Worm (Caenorhabditis elegans): ENCODE results near the gene mgrn-1.

mgrn-1 gene

DNA sequence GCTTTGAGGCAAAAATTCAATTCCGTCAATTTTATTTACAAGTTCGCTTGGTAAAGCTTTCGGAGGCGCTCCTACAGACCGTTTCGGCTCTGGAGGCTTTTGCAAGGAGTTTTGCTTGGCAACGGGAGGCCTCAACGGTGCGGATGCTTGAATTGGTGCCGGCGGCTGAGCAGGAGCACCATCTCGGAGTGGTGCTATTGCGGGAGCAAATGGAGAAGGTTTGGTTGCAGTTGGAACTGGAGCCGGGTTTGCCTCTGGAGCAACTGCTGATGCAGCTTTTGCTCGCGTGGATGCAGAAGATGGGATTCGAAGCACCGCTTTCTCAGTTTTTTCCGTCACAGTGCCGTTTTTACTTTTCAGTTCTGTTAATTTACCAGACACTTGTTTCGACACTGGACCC, 21.5 kb downstream of the mgrn-1 start:
- peak; percentile 69 for TF ChIP-seq zfh-2 (GFP tag; conservative IDR thresholded peaks at IDR 0.05)
- TF ChIP-seq nhr-27 (tag; optimal IDR thresholded peaks at IDR 0.05), result peak; percentile 16
- no peak for TF ChIP-seq Y79H2A.3 (GFP tag; conservative IDR thresholded peaks at IDR 0.05)
- peak; percentile 47; the same call in 1 of the 2 replicates for TF ChIP-seq egrh-3 (GFP tag; IDR thresholded peaks at IDR 0.05)

ce11 chrX:14287888-14288287, 23.6 kb downstream of the mgrn-1 start:
- TF ChIP-seq C17E4.6 (GFP tag; IDR thresholded peaks at IDR 0.05) (no peak), ztf-26 (tag; optimal IDR thresholded peaks at IDR 0.05) (no peak), nhr-179 (tag; optimal IDR thresholded peaks at IDR 0.05) (no peak), fkh-3 (tag; optimal IDR thresholded peaks at IDR 0.05) (no peak), F49E8.2 (tag; optimal IDR thresholded peaks at IDR 0.05; ENCODE audit: insufficient read depth) (no peak), akir-1 (GFP tag; optimal IDR thresholded peaks at IDR 0.05) (no peak), hmg-1.2 (GFP tag; IDR thresholded peaks at IDR 0.05) (no peak), rcor-1 (GFP tag; IDR thresholded peaks at IDR 0.05) (no peak), sdz-38 (tag; optimal IDR thresholded peaks at IDR 0.05) (no peak), ztf-6 (GFP tag; IDR thresholded peaks at IDR 0.05) (no peak), ceh-100 (GFP tag; IDR thresholded peaks at IDR 0.05) (no peak)

DNA sequence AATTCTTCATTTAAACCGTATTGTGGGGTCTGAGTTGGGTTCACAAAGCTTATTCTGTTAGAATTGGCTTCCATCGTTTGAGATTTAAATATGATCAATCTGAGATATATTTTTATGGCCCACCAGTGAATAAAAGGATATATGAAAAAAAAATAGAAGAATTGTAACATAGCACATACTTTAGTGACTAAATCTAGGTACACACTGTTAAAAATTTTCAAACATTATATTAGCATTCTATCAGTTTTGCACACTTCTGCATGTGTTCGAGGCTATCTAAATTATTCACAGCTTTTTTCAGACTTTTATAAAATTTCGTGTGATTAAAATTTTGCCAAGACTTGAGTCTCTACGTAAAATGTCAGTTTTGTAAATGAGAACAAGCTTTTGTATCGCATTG, 30.0 kb downstream of the mgrn-1 start, which contains the start of gene E02H4.2:
Gene E02H4.2, minus strand, starts transcription at position 101 of the 400 bp plus-strand sequence.
- no peak for TF ChIP-seq madf-3 (GFP tag; IDR thresholded peaks at IDR 0.05)
- no peak for TF ChIP-seq F37B4.10 (GFP tag; IDR thresholded peaks at IDR 0.05)
- TF ChIP-seq ceh-100 (GFP tag; IDR thresholded peaks at IDR 0.05), result no peak
- no peak for TF ChIP-seq madf-6 (GFP tag; IDR thresholded peaks at IDR 0.05)
- no peak for TF ChIP-seq T07F8.4 (tag; optimal IDR thresholded peaks at IDR 0.05)
- no peak for TF ChIP-seq lsl-1 (GFP tag; optimal IDR thresholded peaks at IDR 0.05)
- TF ChIP-seq ama-1 (optimal IDR thresholded peaks at IDR 0.05), result no peak
- TF ChIP-seq ama-1 (GFP tag; optimal IDR thresholded peaks at IDR 0.05), result no peak
- TF ChIP-seq F22D6.2 (tag; optimal IDR thresholded peaks at IDR 0.05), result no peak
- TF ChIP-seq ccch-3 (GFP tag; optimal IDR thresholded peaks at IDR 0.05), result no peak
- no peak for TF ChIP-seq nfya-1 (tag; optimal IDR thresholded peaks at IDR 0.05; ENCODE audit: borderline replicate concordance, insufficient read depth)
- no peak for TF ChIP-seq ceh-40 (GFP tag; IDR thresholded peaks at IDR 0.05)
- TF ChIP-seq mes-4 (tag; optimal IDR thresholded peaks at IDR 0.05), result no peak
- TF ChIP-seq snpc-4 (GFP tag; optimal IDR thresholded peaks at IDR 0.05), result no peak
- TF ChIP-seq snpc-4 (tag; optimal IDR thresholded peaks at IDR 0.05), result no peak
- TF ChIP-seq nfya-2 (GFP tag; IDR thresholded peaks at IDR 0.05), result no peak
- TF ChIP-seq efl-1 (GFP tag; optimal IDR thresholded peaks at IDR 0.05), result no peak
- no peak for TF ChIP-seq ztf-26 (tag; optimal IDR thresholded peaks at IDR 0.05)
- TF ChIP-seq ets-4 (GFP tag; optimal IDR thresholded peaks at IDR 0.05), result no peak

DNA sequence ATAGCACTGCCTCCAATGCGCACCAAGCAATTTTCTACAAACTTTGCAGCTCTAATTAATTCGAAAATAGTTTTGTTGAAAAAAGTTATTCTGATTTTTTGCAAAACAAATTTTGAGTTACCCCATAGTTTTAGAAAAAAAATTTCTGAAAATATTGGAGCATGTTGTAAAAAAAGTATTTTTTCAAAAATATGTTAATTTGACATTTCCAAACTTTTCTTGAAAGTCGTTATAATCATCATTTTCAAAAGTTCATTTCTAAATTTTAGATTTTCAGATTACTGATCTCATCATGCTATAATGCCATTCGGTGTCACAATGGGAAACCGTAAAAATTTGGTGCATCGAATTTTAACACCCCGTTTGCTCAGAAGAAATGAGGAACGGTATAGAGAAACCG, 43.7 kb downstream of the mgrn-1 start, which contains the start of gene del-1:
Gene del-1, plus strand, starts transcription at position 301 of the 400 bp plus-strand sequence.
- TF ChIP-seq snpc-1.1 (tag; optimal IDR thresholded peaks at IDR 0.05; ENCODE audit: insufficient read depth), result no peak
- no peak for TF ChIP-seq egl-18 (GFP tag; IDR thresholded peaks at IDR 0.05)
- no peak for TF ChIP-seq tlf-1 (GFP tag; optimal IDR thresholded peaks at IDR 0.05)
- no peak for TF ChIP-seq ztf-26 (tag; optimal IDR thresholded peaks at IDR 0.05)
- no peak for TF ChIP-seq F23B12.7 (tag; optimal IDR thresholded peaks at IDR 0.05; ENCODE audit: insufficient read depth)

Measured in whole organism, young adult.